Fruit fly (Drosophila melanogaster) whole organism, embryonic: ENCODE data around the gene Gr22b.
A peak's percentile ranks its signal among the peaks of the same experiment; 100 is the strongest.

ENCODE experiments used
- Atf-2 ChIP-seq: fragments of 200-800 bp; sonication (Bioruptor generic); optimal IDR thresholded peaks from 2 replicates; lab custom pipeline; 2016; ENCODE audit warnings: missing biosample characterization, missing genetic modification characterization
- CG10147 ChIP-seq: fragments of 200-800 bp; sonication (Bioruptor generic); optimal IDR thresholded peaks from 2 replicates; lab custom pipeline; 2019; ENCODE audit warnings: missing biosample characterization, mild to moderate bottlenecking, missing genetic modification characterization, moderate library complexity
- CG12219 ChIP-seq: fragments of 200-800 bp; sonication (Bioruptor generic); optimal IDR thresholded peaks from 3 replicates; lab custom pipeline; 2018; ENCODE audit warnings: missing biosample characterization, mild to moderate bottlenecking, missing genetic modification characterization
- CG12659 ChIP-seq: fragments of 200-800 bp; sonication (Bioruptor generic); optimal IDR thresholded peaks from 3 replicates; lab custom pipeline; 2017; ENCODE audit warnings: mild to moderate bottlenecking, missing biosample characterization, missing genetic modification reagents, missing genetic modification characterization
- CG12942 ChIP-seq: fragments of 200-800 bp; sonication (Bioruptor generic); optimal IDR thresholded peaks from 3 replicates; lab custom pipeline; 2016; ENCODE audit warnings: missing biosample characterization, missing genetic modification characterization
- CG15269 ChIP-seq: fragments of 200-800 bp; sonication (Bioruptor generic); optimal IDR thresholded peaks from 2 replicates; lab custom pipeline; 2018; ENCODE audit warnings: missing biosample characterization, mild to moderate bottlenecking, missing genetic modification characterization, moderate library complexity
- CG15696 ChIP-seq: fragments of 200-800 bp; sonication (Bioruptor generic); optimal IDR thresholded peaks from 2 replicates; lab custom pipeline; 2019; ENCODE audit warnings: missing biosample characterization, mild to moderate bottlenecking, missing genetic modification characterization, moderate library complexity
- CG16813 ChIP-seq: fragments of 200-800 bp; sonication (Bioruptor generic); IDR thresholded peaks from 3 replicates; pipeline ENCODE4 v1.3.6; 2022; ENCODE audit warnings: missing biosample characterization, missing genetic modification characterization; ENCODE audit not compliant: partially characterized antibody
- CG17186 ChIP-seq: fragments of 200-800 bp; sonication (Bioruptor generic); optimal IDR thresholded peaks from 3 replicates; lab custom pipeline; 2017; ENCODE audit warnings: missing biosample characterization, missing genetic modification reagents, missing genetic modification characterization
- CG17829 ChIP-seq: fragments of 200-800 bp; optimal IDR thresholded peaks from 2 replicates; lab custom pipeline; 2019; ENCODE audit warnings: missing biosample characterization, mild to moderate bottlenecking, missing genetic modification characterization, moderate library complexity
- CG18599 ChIP-seq: fragments of 200-800 bp; sonication (Bioruptor generic); optimal IDR thresholded peaks from 3 replicates; lab custom pipeline; 2017; ENCODE audit warnings: missing biosample characterization, missing genetic modification characterization, mild to moderate bottlenecking, moderate library complexity, missing genetic modification reagents
- CG2678 ChIP-seq: fragments of 200-800 bp; sonication (Bioruptor generic); optimal IDR thresholded peaks from 3 replicates; lab custom pipeline; 2019; ENCODE audit warnings: missing biosample characterization, mild to moderate bottlenecking, missing genetic modification characterization, moderate library complexity
- CG6791 ChIP-seq: fragments of 200-800 bp; sonication (Bioruptor generic); IDR thresholded peaks from 3 replicates; pipeline ENCODE4 v1.3.6; 2022; ENCODE audit warnings: missing biosample characterization, missing genetic modification characterization; ENCODE audit not compliant: partially characterized antibody
- CG6813 ChIP-seq: fragments of 200-800 bp; sonication (Bioruptor generic); optimal IDR thresholded peaks from 2 replicates; lab custom pipeline; 2017; ENCODE audit warnings: missing biosample characterization, missing genetic modification characterization, mild to moderate bottlenecking, moderate library complexity, missing genetic modification reagents
- CG6854 ChIP-seq: fragments of 200-800 bp; sonication (Bioruptor generic); optimal IDR thresholded peaks from 3 replicates; lab custom pipeline; 2017; ENCODE audit warnings: missing biosample characterization, mild to moderate bottlenecking, missing genetic modification characterization
- CTCF ChIP-seq: fragments of 200-800 bp; sonication (Bioruptor generic); optimal IDR thresholded peaks from 2 replicates; lab custom pipeline; 2017; ENCODE audit warnings: missing biosample characterization, mild to moderate bottlenecking, missing genetic modification characterization, moderate library complexity
- Dref ChIP-seq: fragments of 200-800 bp; sonication (Bioruptor generic); IDR thresholded peaks from 2 replicates; pipeline ENCODE4 v1.3.6; 2022; ENCODE audit warnings: missing biosample characterization, missing genetic modification characterization
- Eip74EF ChIP-seq, 2 experiments: fragments of 200-800 bp in 1 of 2; fragments of >200 bp in 1 of 2; sonication (Bioruptor generic) in 1 of 2; optimal IDR thresholded peaks; 2 replicates each; lab custom pipeline; 2017 to 2019; ENCODE audit warnings: missing biosample characterization in 2 of 2, missing genetic modification characterization in 2 of 2, mild to moderate bottlenecking in 1 of 2, moderate library complexity in 1 of 2
- Ets65A ChIP-seq: fragments of 200-800 bp; sonication (Bioruptor generic); peaks from one replicate; lab custom pipeline; 2016; ENCODE audit warnings: missing biosample characterization, missing genetic modification characterization
- Fer1 ChIP-seq: fragments of 200-800 bp; sonication (Bioruptor generic); optimal IDR thresholded peaks from 2 replicates; lab custom pipeline; 2017; ENCODE audit warnings: missing biosample characterization, mild to moderate bottlenecking, missing genetic modification characterization
- H15 ChIP-seq: fragments of 200-800 bp; sonication (Bioruptor generic); IDR thresholded peaks from 3 replicates; pipeline ENCODE4 v1.3.6; 2022; ENCODE audit warnings: missing biosample characterization, missing genetic modification characterization
- HLHmδ ChIP-seq: fragments of 200-800 bp; sonication (Bioruptor generic); optimal IDR thresholded peaks from 2 replicates; lab custom pipeline; 2018; ENCODE audit warnings: missing biosample characterization, mild to moderate bottlenecking, missing genetic modification characterization, moderate library complexity
- Hand ChIP-seq: fragments of 200-800 bp; sonication (Bioruptor generic); optimal IDR thresholded peaks from 2 replicates; lab custom pipeline; 2017; ENCODE audit warnings: mild to moderate bottlenecking, missing biosample characterization, missing genetic modification reagents, missing genetic modification characterization
- Med ChIP-seq: fragments of 200-800 bp; sonication (Bioruptor generic); peaks from one replicate; lab custom pipeline; 2016; ENCODE audit warnings: missing biosample characterization, missing genetic modification characterization, mild to moderate bottlenecking, inconsistent platforms, moderate library complexity
- Neu2 ChIP-seq: fragments of 200-800 bp; sonication (Bioruptor generic); optimal IDR thresholded peaks from 3 replicates; lab custom pipeline; 2016; ENCODE audit warnings: missing biosample characterization, missing genetic modification characterization, borderline replicate concordance
- Ravus ChIP-seq: fragments of 200-800 bp; sonication (Bioruptor generic); IDR thresholded peaks from 2 replicates; pipeline ENCODE4 v1.3.6; 2022; ENCODE audit warnings: missing biosample characterization, missing genetic modification characterization
- Sry-δ ChIP-seq: fragments of 200-800 bp; sonication (Bioruptor generic); optimal IDR thresholded peaks from 2 replicates; lab custom pipeline; 2016; ENCODE audit warnings: missing biosample characterization, missing genetic modification characterization
- Tbp ChIP-seq: fragments of >200 bp; optimal IDR thresholded peaks from 2 replicates; lab custom pipeline; 2018; ENCODE audit warnings: missing biosample characterization, missing genetic modification characterization
- abd-A ChIP-seq: fragments of 200-800 bp; sonication (Bioruptor generic); optimal IDR thresholded peaks from 3 replicates; lab custom pipeline; 2019; ENCODE audit warnings: missing biosample characterization, mild to moderate bottlenecking, missing genetic modification characterization, moderate library complexity
- amos ChIP-seq: fragments of 200-800 bp; sonication (Bioruptor generic); IDR thresholded peaks from 2 replicates; pipeline ENCODE4 v1.3.6; 2022; ENCODE audit warnings: missing biosample characterization, missing genetic modification characterization; ENCODE audit not compliant: partially characterized antibody
- ase ChIP-seq: fragments of 200-800 bp; sonication (Bioruptor generic); IDR thresholded peaks from 3 replicates; pipeline ENCODE4 v1.3.6; 2022; ENCODE audit warnings: missing biosample characterization, missing genetic modification characterization
- cad ChIP-seq: fragments of >200 bp; optimal IDR thresholded peaks from 2 replicates; lab custom pipeline; 2017; ENCODE audit warnings: missing biosample characterization, missing genetic modification characterization
- danr ChIP-seq: fragments of 200-800 bp; sonication (Bioruptor generic); IDR thresholded peaks from 2 replicates; pipeline ENCODE4 v1.3.6; 2022; ENCODE audit warnings: missing biosample characterization, missing genetic modification characterization
- fd64A ChIP-seq: fragments of 200-800 bp; sonication (Bioruptor generic); optimal IDR thresholded peaks from 3 replicates; lab custom pipeline; 2018; ENCODE audit warnings: missing biosample characterization, mild to moderate bottlenecking, missing genetic modification characterization
- insv ChIP-seq, 2 experiments: fragments of 200-800 bp; sonication (Bioruptor generic); optimal IDR thresholded peaks; 3 replicates each; lab custom pipeline; 2016 to 2018; ENCODE audit warnings: missing biosample characterization in 2 of 2, missing genetic modification characterization in 2 of 2
- klu ChIP-seq: fragments of 200-800 bp; sonication (Bioruptor generic); IDR thresholded peaks from 2 replicates; pipeline ENCODE4 v1.3.6; 2022; ENCODE audit warnings: missing biosample characterization, missing genetic modification characterization
- lola ChIP-seq, 3 experiments: fragments of >200 bp in 2 of 3; fragments of 200-800 bp in 1 of 3; sonication (Bioruptor generic) in 1 of 3; optimal IDR thresholded peaks; 2 replicates each; lab custom pipeline; 2017 to 2019; ENCODE audit warnings: missing biosample characterization in 3 of 3, missing genetic modification characterization in 3 of 3, mild to moderate bottlenecking in 1 of 3, moderate library complexity in 1 of 3
- org-1 ChIP-seq: fragments of 200-800 bp; sonication (Bioruptor generic); optimal IDR thresholded peaks from 2 replicates; lab custom pipeline; 2017; ENCODE audit warnings: missing biosample characterization, missing genetic modification characterization
- p53 ChIP-seq: fragments of 200-800 bp; sonication (Bioruptor generic); optimal IDR thresholded peaks from 2 replicates; lab custom pipeline; 2016; ENCODE audit warnings: missing biosample characterization, missing genetic modification characterization
- pb ChIP-seq: fragments of 200-800 bp; sonication (Bioruptor generic); optimal IDR thresholded peaks from 3 replicates; lab custom pipeline; 2016; ENCODE audit warnings: missing biosample characterization, missing genetic modification characterization
- run ChIP-seq: fragments of 200-800 bp; sonication (Bioruptor generic); optimal IDR thresholded peaks from 3 replicates; lab custom pipeline; 2018; ENCODE audit warnings: missing biosample characterization, mild to moderate bottlenecking, missing genetic modification characterization
- shn ChIP-seq: fragments of 200-800 bp; sonication (Bioruptor generic); optimal IDR thresholded peaks from 3 replicates; lab custom pipeline; 2016; ENCODE audit warnings: missing biosample characterization, missing genetic modification characterization
- sisA ChIP-seq: fragments of 200-800 bp; sonication (Bioruptor generic); IDR thresholded peaks from 2 replicates; pipeline ENCODE4 v1.3.6; 2022; ENCODE audit warnings: missing biosample characterization, missing genetic modification characterization
- stwl ChIP-seq: fragments of 200-800 bp; sonication (Bioruptor generic); optimal IDR thresholded peaks from 3 replicates; lab custom pipeline; 2018; ENCODE audit warnings: missing biosample characterization, mild to moderate bottlenecking, missing genetic modification characterization, moderate library complexity
- tio ChIP-seq: fragments of 200-800 bp; sonication (Bioruptor generic); optimal IDR thresholded peaks from 2 replicates; lab custom pipeline; 2017; ENCODE audit warnings: missing biosample characterization, missing genetic modification characterization, inconsistent platforms
- usp ChIP-seq: fragments of >200 bp; optimal IDR thresholded peaks from 2 replicates; lab custom pipeline; 2017; ENCODE audit warnings: missing biosample characterization, missing genetic modification characterization
- vnd ChIP-seq: fragments of 200-800 bp; sonication (Bioruptor generic); IDR thresholded peaks from 3 replicates; pipeline ENCODE4 v1.3.6; 2022; ENCODE audit warnings: missing biosample characterization, missing genetic modification characterization; ENCODE audit not compliant: partially characterized antibody
- yki ChIP-seq: fragments of >200 bp; optimal IDR thresholded peaks from 3 replicates; lab custom pipeline; 2018
- zf30C ChIP-seq: fragments of 200-800 bp; sonication (Bioruptor generic); optimal IDR thresholded peaks from 3 replicates; lab custom pipeline; 2018; ENCODE audit warnings: missing biosample characterization, mild to moderate bottlenecking, missing genetic modification characterization

Gr22b gene

dm6 chr2L:1787929-1788328 lies 5.1 kb downstream of the Gr22b start (continued):
- TF ChIP-seq CG15696 (tag; lab: Kevin White, UChicago) (no peak), zf30C (GFP tag; lab: Kevin White, UChicago) (no peak), klu (no peak), CG18599 (GFP tag; lab: Kevin White, UChicago) (peak; percentile 41), Ravus (no peak), tio (GFP tag; lab: Kevin White, UChicago) (no peak), Med (GFP tag; lab: Kevin White, UChicago) (no peak)

dm6 chr2L:1783762-1784161 lies 9.3 kb downstream of the Gr22b start, which contains the start of gene Gr22e:
Gene Gr22e, plus strand, starts transcription at chr2L:1784062.
- TF ChIP-seq danr (GFP tag; lab: Robert Waterston, UW) = no peak
- TF ChIP-seq cad = no peak
- no peak for TF ChIP-seq CG6791 (GFP tag; lab: Robert Waterston, UW)
- no peak for TF ChIP-seq CG10147 (GFP tag; lab: Kevin White, UChicago)
- no peak for TF ChIP-seq Tbp (GFP tag; lab: Kevin White, UChicago)
- no peak for TF ChIP-seq CG12219 (GFP tag; lab: Kevin White, UChicago)
- TF ChIP-seq vnd (GFP tag; lab: Robert Waterston, UW) = no peak
- TF ChIP-seq HLHmδ = no peak
- TF ChIP-seq CG12942 (GFP tag; lab: Kevin White, UChicago) = no peak
- TF ChIP-seq sisA (GFP tag; lab: Robert Waterston, UW) = no peak
- TF ChIP-seq CG12659 (GFP tag; lab: Kevin White, UChicago) = no peak
- TF ChIP-seq CG17186 (GFP tag; lab: Kevin White, UChicago) = no peak
- TF ChIP-seq CG15269 (tag; lab: Kevin White, UChicago) = no peak
- no peak for TF ChIP-seq Sry-δ (GFP tag; lab: Kevin White, UChicago)
- TF ChIP-seq fd64A (GFP tag; lab: Kevin White, UChicago) = no peak
- no peak for TF ChIP-seq CG6813
- TF ChIP-seq, all 482 proteins: peak for 0

dm6 chr2L:1758853-1759252 lies 34.2 kb downstream of the Gr22b start, which contains the start of gene CG17650:
Gene CG17650, minus strand, starts transcription at chr2L:1759093.
- TF ChIP-seq Dref (GFP tag; lab: Robert Waterston, UW) (no peak), pb (GFP tag; lab: Kevin White, UChicago) (no peak), Atf-2 (no peak), amos (GFP tag; lab: Robert Waterston, UW) (peak; percentile 29; the same call in 1 of the 2 replicates), Neu2 (peak; percentile 96), CG16813 (no peak), abd-A (tag; lab: Kevin White, UChicago) (no peak), H15 (GFP tag; lab: Robert Waterston, UW) (no peak), CG17829 (no peak), insv (GFP tag; optimal IDR thresholded peaks at IDR 0.05; lab: Kevin White, UChicago) (no peak), CG6854 (GFP tag; lab: Kevin White, UChicago) (no peak), CG2678 (tag; lab: Kevin White, UChicago) (no peak), run (no peak), Fer1 (GFP tag; lab: Kevin White, UChicago) (no peak), lola (GFP tag; optimal IDR thresholded peaks at IDR 0.05; lab: Kevin White, UChicago) (no peak), org-1 (no peak), usp (GFP tag; lab: Kevin White, UChicago) (no peak), stwl (peak; percentile 48), CTCF (GFP tag; lab: Kevin White, UChicago) (no peak), yki (lab: Kevin White, UChicago) (no peak), p53 (no peak), ase (GFP tag; lab: Robert Waterston, UW) (no peak), Ets65A (no peak), Hand (GFP tag; lab: Kevin White, UChicago) (no peak), Eip74EF (GFP tag; optimal IDR thresholded peaks at IDR 0.05; lab: Kevin White, UChicago) (no peak), shn (GFP tag; lab: Kevin White, UChicago) (no peak), Sry-δ (GFP tag; lab: Kevin White, UChicago) (peak; percentile 14)
